Fruit fly (Drosophila melanogaster) whole organism, embryonic: Measurements from ENCODE around the gene CG4951.

ENCODE experiments used
- Adf1 ChIP-seq: fragments of 200-800 bp; sonication (Bioruptor generic); IDR thresholded peaks from 2 replicates; pipeline ENCODE4 v1.3.6; 2022; ENCODE audit warnings: missing biosample characterization, missing genetic modification characterization
- C15 ChIP-seq: fragments of 200-800 bp; sonication (Bioruptor generic); IDR thresholded peaks from 3 replicates; pipeline ENCODE4 v1.3.6; 2022; ENCODE audit warnings: missing biosample characterization, missing genetic modification characterization
- CG10366 ChIP-seq: fragments of 200-800 bp; sonication (Bioruptor generic); IDR thresholded peaks from 2 replicates; pipeline ENCODE4 v1.3.6; 2022; ENCODE audit warnings: missing biosample characterization, missing genetic modification characterization
- CG10979 ChIP-seq: fragments of 200-800 bp; sonication (Bioruptor generic); optimal IDR thresholded peaks from 2 replicates; lab custom pipeline; 2018; ENCODE audit warnings: missing biosample characterization, mild to moderate bottlenecking, missing genetic modification characterization, moderate library complexity
- CG11696 ChIP-seq: fragments of 200-800 bp; sonication (Bioruptor generic); IDR thresholded peaks from 2 replicates; pipeline ENCODE4 v1.3.6; 2022; ENCODE audit warnings: missing biosample characterization, missing genetic modification characterization
- CG12104 ChIP-seq: fragments of 200-800 bp; sonication (Bioruptor generic); optimal IDR thresholded peaks from 3 replicates; lab custom pipeline; 2016; ENCODE audit warnings: missing biosample characterization, missing genetic modification characterization
- CG1233 ChIP-seq: fragments of 200-800 bp; sonication (Bioruptor generic); optimal IDR thresholded peaks from 4 replicates; lab custom pipeline; 2018; ENCODE audit warnings: missing biosample characterization, mild to moderate bottlenecking, missing genetic modification characterization
- CG14965 ChIP-seq: fragments of 200-800 bp; sonication (Bioruptor generic); optimal IDR thresholded peaks from 2 replicates; lab custom pipeline; 2016; ENCODE audit warnings: missing biosample characterization, missing genetic modification characterization, borderline replicate concordance
- CG15696 ChIP-seq: fragments of 200-800 bp; sonication (Bioruptor generic); optimal IDR thresholded peaks from 2 replicates; lab custom pipeline; 2019; ENCODE audit warnings: missing biosample characterization, mild to moderate bottlenecking, missing genetic modification characterization, moderate library complexity
- CG17328 ChIP-seq: fragments of 200-800 bp; sonication (Bioruptor generic); IDR thresholded peaks from 2 replicates; pipeline ENCODE4 v1.3.6; 2022; ENCODE audit warnings: missing biosample characterization, missing genetic modification characterization
- CG31388 ChIP-seq: fragments of 200-800 bp; sonication (Bioruptor generic); optimal IDR thresholded peaks from 2 replicates; lab custom pipeline; 2016; ENCODE audit warnings: missing biosample characterization, missing genetic modification characterization
- CG31441 ChIP-seq: fragments of 200-800 bp; sonication (Bioruptor generic); IDR thresholded peaks from 2 replicates; pipeline ENCODE4 v1.3.6; 2022; ENCODE audit warnings: missing biosample characterization, missing genetic modification characterization
- CG32532 ChIP-seq: fragments of 200-800 bp; sonication (Bioruptor generic); IDR thresholded peaks from 2 replicates; pipeline ENCODE4 v1.3.6; 2022; ENCODE audit warnings: missing biosample characterization, missing genetic modification characterization
- CG6689 ChIP-seq: fragments of 200-800 bp; sonication (Bioruptor generic); IDR thresholded peaks from 2 replicates; pipeline ENCODE4 v1.3.6; 2022; ENCODE audit warnings: missing biosample characterization, missing genetic modification characterization
- CG6791 ChIP-seq: fragments of 200-800 bp; sonication (Bioruptor generic); IDR thresholded peaks from 3 replicates; pipeline ENCODE4 v1.3.6; 2022; ENCODE audit warnings: missing biosample characterization, missing genetic modification characterization; ENCODE audit not compliant: partially characterized antibody
- CG9437 ChIP-seq: fragments of 200-800 bp; sonication (Bioruptor generic); optimal IDR thresholded peaks from 2 replicates; lab custom pipeline; 2018; ENCODE audit warnings: missing biosample characterization, mild to moderate bottlenecking, missing genetic modification characterization
- CHES-1-like ChIP-seq: fragments of 200-800 bp; sonication (Bioruptor generic); optimal IDR thresholded peaks from 2 replicates; lab custom pipeline; 2016; ENCODE audit warnings: missing biosample characterization, missing genetic modification characterization
- Deaf1 ChIP-seq: fragments of 200-800 bp; optimal IDR thresholded peaks from 3 replicates; lab custom pipeline; 2019; ENCODE audit warnings: missing biosample characterization, mild to moderate bottlenecking, missing genetic modification characterization, moderate library complexity
- Dip2 ChIP-seq: fragments of 200-800 bp; sonication (Bioruptor generic); IDR thresholded peaks from 2 replicates; pipeline ENCODE4 v1.3.6; 2022; ENCODE audit warnings: missing biosample characterization, missing genetic modification characterization
- Dll ChIP-seq: fragments of 200-800 bp; sonication (Bioruptor generic); IDR thresholded peaks from 4 replicates; pipeline ENCODE4 v1.3.6; 2022; ENCODE audit warnings: missing biosample characterization, missing genetic modification characterization; ENCODE audit not compliant: partially characterized antibody
- ERR ChIP-seq: fragments of 200-800 bp; sonication (Bioruptor generic); optimal IDR thresholded peaks from 2 replicates; lab custom pipeline; 2016; ENCODE audit warnings: missing biosample characterization, missing genetic modification characterization
- HHEX ChIP-seq: fragments of 200-800 bp; sonication (Bioruptor generic); optimal IDR thresholded peaks from 3 replicates; lab custom pipeline; 2017; ENCODE audit warnings: missing biosample characterization, mild to moderate bottlenecking, missing genetic modification characterization, missing genetic modification reagents
- Lpt ChIP-seq: fragments of >200 bp; optimal IDR thresholded peaks from 2 replicates; lab custom pipeline; 2018; ENCODE audit warnings: missing biosample characterization, missing genetic modification characterization
- Myb ChIP-seq: fragments of 200-800 bp; sonication (Bioruptor generic); optimal IDR thresholded peaks from 2 replicates; lab custom pipeline; 2016; ENCODE audit warnings: missing biosample characterization, missing genetic modification characterization
- NFAT ChIP-seq: fragments of 200-800 bp; sonication (Bioruptor generic); IDR thresholded peaks from 2 replicates; pipeline ENCODE4 v1.3.6; 2022; ENCODE audit warnings: missing biosample characterization, missing genetic modification characterization
- Pdp1 ChIP-seq, 2 experiments: fragments of 200-800 bp; sonication (Bioruptor generic); optimal IDR thresholded peaks; 3 replicates each; lab custom pipeline; 2016; ENCODE audit warnings: missing biosample characterization in 2 of 2, missing genetic modification characterization in 2 of 2, mild to moderate bottlenecking in 1 of 2, moderate library complexity in 1 of 2
- Ravus ChIP-seq: fragments of 200-800 bp; sonication (Bioruptor generic); IDR thresholded peaks from 2 replicates; pipeline ENCODE4 v1.3.6; 2022; ENCODE audit warnings: missing biosample characterization, missing genetic modification characterization
- Scr ChIP-seq: fragments of 200-800 bp; sonication (Bioruptor generic); IDR thresholded peaks from 2 replicates; pipeline ENCODE4 v1.3.6; 2022; ENCODE audit warnings: missing biosample characterization, missing genetic modification characterization; ENCODE audit not compliant: partially characterized antibody
- ab ChIP-seq: fragments of 200-800 bp; sonication (Bioruptor generic); optimal IDR thresholded peaks from 2 replicates; lab custom pipeline; 2016; ENCODE audit warnings: missing biosample characterization, missing genetic modification characterization
- ac ChIP-seq: fragments of 200-800 bp; sonication (Bioruptor generic); optimal IDR thresholded peaks from 3 replicates; lab custom pipeline; 2017; ENCODE audit warnings: missing biosample characterization, mild to moderate bottlenecking, missing genetic modification characterization
- ash1 ChIP-seq: fragments of 200-800 bp; sonication (Bioruptor generic); optimal IDR thresholded peaks from 2 replicates; lab custom pipeline; 2018; ENCODE audit warnings: missing biosample characterization, mild to moderate bottlenecking, missing genetic modification characterization
- az2 ChIP-seq: fragments of 200-800 bp; sonication (Bioruptor generic); optimal IDR thresholded peaks from 3 replicates; lab custom pipeline; 2016; ENCODE audit warnings: missing biosample characterization, missing genetic modification characterization
- bab2 ChIP-seq: fragments of 200-800 bp; sonication (Bioruptor generic); optimal IDR thresholded peaks from 2 replicates; lab custom pipeline; 2016; ENCODE audit warnings: missing biosample characterization, missing genetic modification characterization
- ci ChIP-seq: fragments of 200-800 bp; sonication (Bioruptor generic); IDR thresholded peaks from 3 replicates; pipeline ENCODE4 v1.3.6; 2022; ENCODE audit warnings: missing biosample characterization, missing genetic modification characterization
- h ChIP-seq: fragments of >200 bp; optimal IDR thresholded peaks from 2 replicates; lab custom pipeline; 2017
- hkb ChIP-seq, 2 experiments: fragments of 200-800 bp in 1 of 2; fragments of >200 bp in 1 of 2; sonication (Bioruptor generic) in 1 of 2; IDR thresholded peaks in 1 of 2; optimal IDR thresholded peaks in 1 of 2; 2 replicates each; pipeline versions ENCODE4 v1.3.6 to Lab custom; 2017 to 2022; ENCODE audit warnings: missing biosample characterization in 1 of 2, missing genetic modification characterization in 1 of 2
- jumu ChIP-seq: fragments of 200-800 bp; sonication (Bioruptor generic); optimal IDR thresholded peaks from 3 replicates; lab custom pipeline; 2016; ENCODE audit warnings: missing biosample characterization, missing genetic modification characterization
- lilli ChIP-seq: fragments of 200-800 bp; sonication (Bioruptor generic); optimal IDR thresholded peaks from 3 replicates; lab custom pipeline; 2016; ENCODE audit warnings: missing biosample characterization, missing genetic modification characterization
- nerfin-2 ChIP-seq: fragments of 200-800 bp; sonication (Bioruptor generic); IDR thresholded peaks from 2 replicates; pipeline ENCODE4 v1.3.6; 2022; ENCODE audit warnings: missing biosample characterization, missing genetic modification characterization; ENCODE audit not compliant: partially characterized antibody
- pnt ChIP-seq: fragments of 200-800 bp; sonication (Bioruptor generic); optimal IDR thresholded peaks from 3 replicates; lab custom pipeline; 2016; ENCODE audit warnings: missing biosample characterization, missing genetic modification characterization
- pum ChIP-seq: fragments of 200-800 bp; sonication (Bioruptor generic); optimal IDR thresholded peaks from 2 replicates; lab custom pipeline; 2016; ENCODE audit warnings: missing biosample characterization, missing genetic modification characterization
- repo ChIP-seq: fragments of 200-800 bp; sonication (Bioruptor generic); optimal IDR thresholded peaks from 2 replicates; lab custom pipeline; 2016; ENCODE audit warnings: missing biosample characterization, missing genetic modification characterization
- ro ChIP-seq: fragments of 200-800 bp; sonication (Bioruptor generic); IDR thresholded peaks from 2 replicates; pipeline ENCODE4 v1.3.6; 2022; ENCODE audit warnings: missing biosample characterization, missing genetic modification characterization
- sc ChIP-seq, 3 experiments: fragments of >200 bp in 2 of 3; fragments of 200-800 bp in 1 of 3; sonication (Bioruptor generic) in 1 of 3; optimal IDR thresholded peaks; 2 replicates in 2 of 3; 3 replicates in 1 of 3; lab custom pipeline; 2017; ENCODE audit warnings: mild to moderate bottlenecking in 1 of 3, missing biosample characterization in 1 of 3, missing genetic modification characterization in 1 of 3, missing genetic modification reagents in 1 of 3
- schlank ChIP-seq: fragments of 200-800 bp; sonication (Bioruptor generic); optimal IDR thresholded peaks from 2 replicates; lab custom pipeline; 2018; ENCODE audit warnings: missing biosample characterization, mild to moderate bottlenecking, missing genetic modification characterization
- stwl ChIP-seq: fragments of 200-800 bp; sonication (Bioruptor generic); optimal IDR thresholded peaks from 3 replicates; lab custom pipeline; 2018; ENCODE audit warnings: missing biosample characterization, mild to moderate bottlenecking, missing genetic modification characterization, moderate library complexity
- wor ChIP-seq: fragments of 200-800 bp; sonication (Bioruptor generic); IDR thresholded peaks from 2 replicates; pipeline ENCODE4 v1.3.6; 2022; ENCODE audit warnings: missing biosample characterization, missing genetic modification characterization
- z ChIP-seq: fragments of 200-800 bp; sonication (Bioruptor generic); IDR thresholded peaks from 3 replicates; pipeline ENCODE4 v1.3.6; 2022; ENCODE audit warnings: missing biosample characterization, missing genetic modification characterization

CG4951 gene

DNA sequence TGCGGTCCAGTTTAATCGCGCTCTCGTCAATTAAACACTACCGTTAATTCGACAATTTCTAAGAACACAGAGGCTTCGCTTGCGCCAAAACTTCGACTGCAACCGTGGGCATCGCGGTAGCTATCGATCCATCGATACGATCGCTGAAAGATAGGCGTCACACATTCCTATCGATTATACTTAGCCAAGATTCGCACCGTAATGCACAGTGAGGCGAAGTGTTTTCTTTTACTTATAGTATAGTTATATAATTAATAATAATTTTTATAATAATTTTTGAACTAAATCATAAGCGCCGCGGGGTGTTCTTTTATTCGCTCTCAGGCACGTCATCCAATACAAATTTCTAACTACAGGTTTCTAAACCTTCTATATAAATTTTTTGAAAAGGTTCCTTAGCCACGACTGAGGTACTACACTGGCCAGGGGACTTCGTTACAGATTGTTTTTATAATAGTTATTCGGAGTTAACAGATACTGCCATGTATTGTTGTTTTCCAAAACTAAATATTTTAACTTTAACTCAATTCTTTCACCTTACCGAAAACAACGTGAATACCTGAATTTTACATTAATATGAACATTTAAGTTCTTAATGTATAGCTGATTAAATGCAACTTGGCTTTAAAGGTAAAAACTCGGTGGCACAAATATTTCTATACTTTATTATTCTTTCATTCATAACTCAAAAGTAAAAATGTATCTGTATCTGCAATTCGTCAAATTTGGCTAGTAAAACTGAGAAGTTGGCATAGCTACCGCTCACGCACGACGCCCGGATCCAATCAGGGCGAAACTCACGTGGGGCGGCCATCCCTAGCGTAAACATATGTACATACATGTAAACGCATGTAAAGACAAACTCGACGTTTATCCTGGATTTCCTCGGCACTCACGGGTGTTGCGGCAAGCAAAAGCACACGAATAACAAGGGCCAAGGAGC is 15.9 kb downstream of the CG4951 start, which contains the start of the genes NSD and BOD1 (continued):
- TF ChIP-seq stwl (peak; percentile 39), bab2 (GFP tag; lab: Kevin White, UChicago) (no peak), CG6791 (peak; percentile 98), CG15696 (tag; lab: Kevin White, UChicago) (peak; percentile 55), NFAT (peak; percentile 85), Lpt (GFP tag; lab: Kevin White, UChicago) (no peak), ro (peak; percentile 34; the same call in 1 of the 2 replicates), wor (GFP tag; lab: Robert Waterston, UW) (peak; percentile 27; the same call in 1 of the 2 replicates), CG14965 (no peak), pnt (GFP tag; lab: Kevin White, UChicago) (no peak), CG31388 (GFP tag; lab: Kevin White, UChicago) (no peak), CG10979 (tag; lab: Kevin White, UChicago) (no peak), ci (GFP tag; lab: Robert Waterston, UW) (peak; percentile 57), CG1233 (GFP tag; lab: Kevin White, UChicago) (peak; percentile 35), Adf1 (peak; percentile 36; the same call in 1 of the 2 replicates), C15 (GFP tag; lab: Robert Waterston, UW) (0 out of 3 replicates have a peak, but pooled peaks have one; percentile 31), pum (no peak), CG32532 (GFP tag; lab: Robert Waterston, UW) (peak; percentile 84), CHES-1-like (GFP tag; lab: Kevin White, UChicago) (no peak), CG10366 (GFP tag; lab: Robert Waterston, UW) (peak; percentile 68), Deaf1 (tag; lab: Kevin White, UChicago) (peak; percentile 0), nerfin-2 (GFP tag; lab: Robert Waterston, UW) (peak; percentile 90), CG9437 (GFP tag; lab: Kevin White, UChicago) (peak; percentile 54), Myb (GFP tag; lab: Kevin White, UChicago) (peak; percentile 44), ac (GFP tag; lab: Kevin White, UChicago) (no peak), ab (GFP tag; lab: Kevin White, UChicago) (no peak), schlank (tag; lab: Kevin White, UChicago) (peak; percentile 25), CG6689 (0 out of 2 replicates have a peak, but pooled peaks have one; percentile 19), Dll (GFP tag; lab: Robert Waterston, UW) (peak; percentile 76), hkb (optimal IDR thresholded peaks at IDR 0.05; lab: Kevin White, UChicago) (no peak), hkb (GFP tag; IDR thresholded peaks at IDR 0.05; lab: Robert Waterston, UW) (no peak), HHEX (peak; percentile 28), Ravus (peak; percentile 15; the same call in 1 of the 2 replicates), CG11696 (GFP tag; lab: Robert Waterston, UW) (no peak), lilli (GFP tag; lab: Kevin White, UChicago) (peak; percentile 40), repo (GFP tag; lab: Kevin White, UChicago) (no peak), az2 (GFP tag; lab: Kevin White, UChicago) (peak; percentile 57), Scr (GFP tag; lab: Robert Waterston, UW) (peak; percentile 85), ERR (no peak), CG12104 (GFP tag; lab: Kevin White, UChicago) (peak; percentile 37), h (lab: Kevin White, UChicago) (no peak), CG31441 (GFP tag; lab: Robert Waterston, UW) (no peak; the same call in 1 of the 2 replicates), Dip2 (no peak), CG17328 (GFP tag; lab: Robert Waterston, UW) (peak; percentile 50; the same call in 1 of the 2 replicates), z (GFP tag; lab: Robert Waterston, UW) (no peak), Pdp1 (GFP tag; optimal IDR thresholded peaks at IDR 0.05; lab: Kevin White, UChicago) (peak; percentile 14 to 40), jumu (GFP tag; lab: Kevin White, UChicago) (peak; percentile 6), sc (optimal IDR thresholded peaks at IDR 0.05; lab: Kevin White, UChicago) (no peak), sc (GFP tag; optimal IDR thresholded peaks at IDR 0.05; lab: Kevin White, UChicago) (no peak), ash1 (GFP tag; lab: Kevin White, UChicago) (no peak)
